Fruit fly (Drosophila melanogaster) whole organism, embryonic: ENCODE results near the gene Qsox2.

ENCODE experiments used
- ATbp ChIP-seq: fragments of 200-800 bp; sonication (Bioruptor generic); optimal IDR thresholded peaks from 2 replicates; lab custom pipeline; 2017; ENCODE audit warnings: missing biosample characterization, mild to moderate bottlenecking, missing genetic modification characterization, missing genetic modification reagents
- Bteb2 ChIP-seq: fragments of 200-800 bp; sonication (Bioruptor generic); optimal IDR thresholded peaks from 2 replicates; lab custom pipeline; 2016; ENCODE audit warnings: missing biosample characterization, missing genetic modification characterization
- CG10274 ChIP-seq: fragments of 200-800 bp; sonication (Bioruptor generic); optimal IDR thresholded peaks from 3 replicates; lab custom pipeline; 2017; ENCODE audit warnings: missing biosample characterization, mild to moderate bottlenecking, missing genetic modification characterization
- CG10654 ChIP-seq: fragments of 200-800 bp; sonication (Bioruptor generic); optimal IDR thresholded peaks from 2 replicates; lab custom pipeline; 2016; ENCODE audit warnings: missing biosample characterization, missing genetic modification characterization
- CG11456 ChIP-seq: fragments of 200-800 bp; sonication (Bioruptor generic); IDR thresholded peaks from 3 replicates; pipeline ENCODE4 v1.3.6; 2022; ENCODE audit warnings: missing biosample characterization, missing genetic modification characterization
- CG11695 ChIP-seq: fragments of 200-800 bp; sonication (Bioruptor generic); IDR thresholded peaks from 3 replicates; pipeline ENCODE4 v1.3.6; 2022; ENCODE audit warnings: missing biosample characterization, missing genetic modification characterization
- CG12104 ChIP-seq: fragments of 200-800 bp; sonication (Bioruptor generic); optimal IDR thresholded peaks from 3 replicates; lab custom pipeline; 2016; ENCODE audit warnings: missing biosample characterization, missing genetic modification characterization
- CG13775 ChIP-seq: fragments of 200-800 bp; sonication (Bioruptor generic); optimal IDR thresholded peaks from 3 replicates; lab custom pipeline; 2017; ENCODE audit warnings: missing biosample characterization, mild to moderate bottlenecking, missing genetic modification characterization
- CG15514 ChIP-seq: fragments of 200-800 bp; sonication (Bioruptor generic); optimal IDR thresholded peaks from 3 replicates; lab custom pipeline; 2017; ENCODE audit warnings: missing biosample characterization, missing genetic modification characterization, mild to moderate bottlenecking, moderate library complexity, missing genetic modification reagents
- CG17802 ChIP-seq: fragments of 200-800 bp; sonication (Bioruptor generic); optimal IDR thresholded peaks from 2 replicates; lab custom pipeline; 2018; ENCODE audit warnings: missing biosample characterization, mild to moderate bottlenecking, missing genetic modification characterization, moderate library complexity
- CG2129 ChIP-seq: fragments of 200-800 bp; sonication (Bioruptor generic); IDR thresholded peaks from 2 replicates; pipeline ENCODE4 v1.3.6; 2022; ENCODE audit warnings: missing biosample characterization, missing genetic modification characterization; ENCODE audit not compliant: partially characterized antibody
- CG3065 ChIP-seq: fragments of 200-800 bp; sonication (Bioruptor generic); optimal IDR thresholded peaks from 2 replicates; lab custom pipeline; 2016; ENCODE audit warnings: missing biosample characterization, missing genetic modification characterization
- CG32532 ChIP-seq: fragments of 200-800 bp; sonication (Bioruptor generic); IDR thresholded peaks from 2 replicates; pipeline ENCODE4 v1.3.6; 2022; ENCODE audit warnings: missing biosample characterization, missing genetic modification characterization
- CG4360 ChIP-seq: fragments of 200-800 bp; sonication (Bioruptor generic); IDR thresholded peaks from 2 replicates; pipeline ENCODE4 v1.3.6; 2022; ENCODE audit warnings: missing biosample characterization, missing genetic modification characterization
- CG43689 ChIP-seq: fragments of 200-800 bp; sonication (Bioruptor generic); IDR thresholded peaks from 2 replicates; pipeline ENCODE4 v1.3.6; 2022; ENCODE audit warnings: missing biosample characterization, missing genetic modification characterization
- CG4707 ChIP-seq: fragments of 200-800 bp; sonication (Bioruptor generic); optimal IDR thresholded peaks from 2 replicates; lab custom pipeline; 2018; ENCODE audit warnings: missing biosample characterization, mild to moderate bottlenecking, missing genetic modification characterization, moderate library complexity
- CG6272 ChIP-seq: fragments of 200-800 bp; sonication (Bioruptor generic); IDR thresholded peaks from 2 replicates; pipeline ENCODE4 v1.3.6; 2022; ENCODE audit warnings: missing biosample characterization, missing genetic modification characterization
- CG6683 ChIP-seq: fragments of 200-800 bp; sonication (Bioruptor generic); optimal IDR thresholded peaks from 2 replicates; lab custom pipeline; 2017; ENCODE audit warnings: missing biosample characterization, mild to moderate bottlenecking, missing genetic modification characterization, missing genetic modification reagents
- CG7839 ChIP-seq: fragments of 200-800 bp; sonication (Bioruptor generic); optimal IDR thresholded peaks from 3 replicates; lab custom pipeline; 2018; ENCODE audit warnings: missing biosample characterization, mild to moderate bottlenecking, missing genetic modification characterization, moderate library complexity
- D19A ChIP-seq: fragments of 200-800 bp; optimal IDR thresholded peaks from 3 replicates; lab custom pipeline; 2019; ENCODE audit warnings: missing biosample characterization, mild to moderate bottlenecking, missing genetic modification characterization, moderate library complexity
- Ets65A ChIP-seq: fragments of 200-800 bp; sonication (Bioruptor generic); peaks from one replicate; lab custom pipeline; 2016; ENCODE audit warnings: missing biosample characterization, missing genetic modification characterization
- Ets97D ChIP-seq: fragments of 200-800 bp; sonication (Bioruptor generic); optimal IDR thresholded peaks from 3 replicates; lab custom pipeline; 2016; ENCODE audit warnings: missing biosample characterization, missing genetic modification characterization
- Fer3 ChIP-seq: fragments of 200-800 bp; sonication (Bioruptor generic); optimal IDR thresholded peaks from 2 replicates; lab custom pipeline; 2018; ENCODE audit warnings: missing biosample characterization, mild to moderate bottlenecking, missing genetic modification characterization, moderate library complexity
- HLH3B ChIP-seq: fragments of 200-800 bp; sonication (Bioruptor generic); IDR thresholded peaks from 2 replicates; pipeline ENCODE4 v1.3.6; 2022; ENCODE audit warnings: missing biosample characterization, missing genetic modification characterization
- HLH4C ChIP-seq: fragments of 200-800 bp; sonication (Bioruptor generic); IDR thresholded peaks from 3 replicates; pipeline ENCODE4 v1.3.6; 2022; ENCODE audit warnings: missing biosample characterization, missing genetic modification characterization; ENCODE audit not compliant: partially characterized antibody
- Hmr ChIP-seq: fragments of 200-800 bp; sonication (Bioruptor generic); optimal IDR thresholded peaks from 3 replicates; lab custom pipeline; 2017; ENCODE audit warnings: mild to moderate bottlenecking, missing biosample characterization, missing genetic modification reagents, missing genetic modification characterization
- Kr ChIP-seq: fragments of 200-800 bp; sonication (Bioruptor generic); optimal IDR thresholded peaks from 2 replicates; lab custom pipeline; 2017; ENCODE audit warnings: missing biosample characterization, mild to moderate bottlenecking, missing genetic modification characterization
- Med ChIP-seq: fragments of 200-800 bp; sonication (Bioruptor generic); peaks from one replicate; lab custom pipeline; 2016; ENCODE audit warnings: missing biosample characterization, missing genetic modification characterization, mild to moderate bottlenecking, inconsistent platforms, moderate library complexity
- Ravus ChIP-seq: fragments of 200-800 bp; sonication (Bioruptor generic); IDR thresholded peaks from 2 replicates; pipeline ENCODE4 v1.3.6; 2022; ENCODE audit warnings: missing biosample characterization, missing genetic modification characterization
- Rfx ChIP-seq: fragments of 200-800 bp; sonication (Bioruptor generic); IDR thresholded peaks from 2 replicates; pipeline ENCODE4 v1.3.6; 2022; ENCODE audit warnings: missing biosample characterization, missing genetic modification characterization
- Tbp ChIP-seq: fragments of >200 bp; optimal IDR thresholded peaks from 2 replicates; lab custom pipeline; 2018; ENCODE audit warnings: missing biosample characterization, missing genetic modification characterization
- Vsx1 ChIP-seq: fragments of 200-800 bp; sonication (Bioruptor generic); optimal IDR thresholded peaks from 2 replicates; lab custom pipeline; 2017; ENCODE audit warnings: missing biosample characterization, mild to moderate bottlenecking, missing genetic modification characterization, missing genetic modification reagents
- ara ChIP-seq: fragments of 200-800 bp; sonication (Bioruptor generic); IDR thresholded peaks from 2 replicates; pipeline ENCODE4 v1.3.6; 2022; ENCODE audit warnings: missing biosample characterization, missing genetic modification characterization
- bigmax ChIP-seq: fragments of 200-800 bp; sonication (Bioruptor generic); optimal IDR thresholded peaks from 2 replicates; lab custom pipeline; 2018; ENCODE audit warnings: missing biosample characterization, mild to moderate bottlenecking, missing genetic modification characterization
- chm ChIP-seq: fragments of 200-800 bp; sonication (Bioruptor generic); IDR thresholded peaks from 2 replicates; pipeline ENCODE4 v1.3.6; 2022; ENCODE audit warnings: missing biosample characterization, missing genetic modification characterization
- disco-r ChIP-seq: fragments of 200-800 bp; sonication (Bioruptor generic); optimal IDR thresholded peaks from 2 replicates; lab custom pipeline; 2016; ENCODE audit warnings: missing biosample characterization, missing genetic modification characterization
- fd3F ChIP-seq: fragments of 200-800 bp; sonication (Bioruptor generic); optimal IDR thresholded peaks from 2 replicates; lab custom pipeline; 2018; ENCODE audit warnings: missing biosample characterization, mild to moderate bottlenecking, missing genetic modification characterization, moderate library complexity
- gcm ChIP-seq: fragments of 200-800 bp; sonication (Bioruptor generic); optimal IDR thresholded peaks from 2 replicates; lab custom pipeline; 2019; ENCODE audit warnings: missing biosample characterization, mild to moderate bottlenecking, missing genetic modification characterization, moderate library complexity
- ham ChIP-seq: fragments of 200-800 bp; sonication (Bioruptor generic); IDR thresholded peaks from 2 replicates; pipeline ENCODE4 v1.3.6; 2022; ENCODE audit warnings: missing biosample characterization, missing genetic modification characterization
- lilli ChIP-seq: fragments of 200-800 bp; sonication (Bioruptor generic); optimal IDR thresholded peaks from 3 replicates; lab custom pipeline; 2016; ENCODE audit warnings: missing biosample characterization, missing genetic modification characterization
- luna ChIP-seq: fragments of 200-800 bp; sonication (Bioruptor generic); optimal IDR thresholded peaks from 2 replicates; lab custom pipeline; 2016; ENCODE audit warnings: missing biosample characterization, missing genetic modification characterization
- pan ChIP-seq, 4 experiments: fragments of >200 bp in 3 of 4; fragments of 200-800 bp in 1 of 4; sonication (Bioruptor generic) in 1 of 4; optimal IDR thresholded peaks in 3 of 4; IDR thresholded peaks in 1 of 4; 2 replicates each; pipeline versions ENCODE4 v1.3.6 to Lab custom; 2017 to 2022; ENCODE audit warnings: missing biosample characterization in 2 of 4, missing genetic modification characterization in 2 of 4, mixed read lengths in 1 of 4
- tin ChIP-seq: fragments of 200-800 bp; sonication (Bioruptor generic); optimal IDR thresholded peaks from 3 replicates; lab custom pipeline; 2016; ENCODE audit warnings: missing biosample characterization, missing genetic modification characterization
- vnd ChIP-seq: fragments of 200-800 bp; sonication (Bioruptor generic); IDR thresholded peaks from 3 replicates; pipeline ENCODE4 v1.3.6; 2022; ENCODE audit warnings: missing biosample characterization, missing genetic modification characterization; ENCODE audit not compliant: partially characterized antibody
- vvl ChIP-seq: fragments of 200-800 bp; sonication (Bioruptor generic); IDR thresholded peaks from 2 replicates; pipeline ENCODE4 v1.3.6; 2022; ENCODE audit warnings: missing biosample characterization, missing genetic modification characterization
- zfh2 ChIP-seq: fragments of 200-800 bp; sonication (Bioruptor generic); optimal IDR thresholded peaks from 2 replicates; lab custom pipeline; 2016; ENCODE audit warnings: missing biosample characterization, missing genetic modification characterization

Qsox2 gene

DNA sequence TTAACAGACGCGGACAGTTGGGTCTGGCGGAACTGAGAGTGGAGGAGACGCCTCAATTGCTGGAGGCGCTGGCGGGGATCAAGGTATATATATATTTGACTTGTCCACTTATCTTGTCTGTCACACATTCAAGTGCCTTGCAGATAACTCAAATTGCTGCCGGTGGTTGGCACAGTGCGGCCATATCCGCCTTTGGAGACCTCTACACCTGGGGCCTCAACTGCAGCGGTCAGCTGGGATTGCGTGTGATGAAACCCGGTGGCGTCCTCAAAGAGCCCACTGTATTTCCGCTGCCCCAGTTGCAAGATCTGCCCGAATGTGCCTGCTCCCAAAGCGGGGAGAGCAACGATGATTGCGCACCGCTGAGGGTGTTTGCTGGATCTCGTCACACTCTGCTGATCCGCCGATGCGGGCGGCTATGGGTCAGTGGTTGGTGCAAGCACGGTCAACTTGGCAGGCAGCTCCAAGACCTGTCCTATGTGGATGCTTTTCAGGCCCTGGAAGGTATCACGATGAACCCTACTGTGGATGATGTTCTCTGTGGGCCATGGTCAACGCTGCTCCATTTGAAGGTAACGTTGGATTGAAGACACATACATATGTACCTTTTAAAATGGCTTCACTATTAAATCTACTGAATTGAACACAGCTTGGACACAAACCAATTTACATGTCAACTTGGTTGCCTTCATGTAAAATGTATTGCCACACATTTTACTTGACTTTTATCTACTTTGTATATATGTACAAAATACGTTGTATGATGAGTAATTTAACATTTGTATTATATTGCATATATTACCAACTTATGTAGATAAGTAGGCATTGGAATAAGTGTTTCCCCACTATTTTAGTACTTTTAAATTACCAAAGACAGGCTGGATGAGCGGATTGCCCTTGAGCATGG lies 24.6 kb upstream of the Qsox2 start, which contains the start of gene CG43844 (continued):
- TF ChIP-seq ATbp (GFP tag; lab: Kevin White, UChicago): no peak
- TF ChIP-seq Rfx (GFP tag; lab: Robert Waterston, UW): peak; percentile 24; the same call in 1 of the 2 replicates
- TF ChIP-seq CG4707 (GFP tag; lab: Kevin White, UChicago): no peak
- TF ChIP-seq Kr (GFP tag; lab: Kevin White, UChicago): no peak
- TF ChIP-seq CG15514 (GFP tag; lab: Kevin White, UChicago): no peak
- TF ChIP-seq fd3F (GFP tag; lab: Kevin White, UChicago): no peak
- peak; percentile 90 for TF ChIP-seq CG10274 (GFP tag; lab: Kevin White, UChicago)
- TF ChIP-seq Ets65A (GFP tag; lab: Kevin White, UChicago): peak; percentile 60
- no peak for TF ChIP-seq Fer3 (tag; lab: Kevin White, UChicago)
- TF ChIP-seq lilli (GFP tag; lab: Kevin White, UChicago): no peak
- 0 out of 2 replicates have a peak, but pooled peaks have one; percentile 4 for TF ChIP-seq CG32532
- TF ChIP-seq ara (GFP tag; lab: Robert Waterston, UW): 0 out of 2 replicates have a peak, but pooled peaks have one; percentile 33
- peak; percentile 54; the same call in 2 of the 3 replicates for TF ChIP-seq HLH4C (GFP tag; lab: Robert Waterston, UW)
- TF ChIP-seq CG3065: no peak
- TF ChIP-seq tin (GFP tag; lab: Kevin White, UChicago): no peak
- no peak for TF ChIP-seq Ravus (GFP tag; lab: Robert Waterston, UW)
- no peak for TF ChIP-seq CG7839 (tag; lab: Kevin White, UChicago)
- TF ChIP-seq disco-r (GFP tag; lab: Kevin White, UChicago): no peak
- TF ChIP-seq CG12104 (GFP tag; lab: Kevin White, UChicago): no peak
- TF ChIP-seq luna (GFP tag; lab: Kevin White, UChicago): no peak
- TF ChIP-seq CG10654: no peak
- TF ChIP-seq bigmax (GFP tag; lab: Kevin White, UChicago): no peak
- peak; percentile 45; the same call in 1 of the 3 replicates for TF ChIP-seq vnd
- no peak for TF ChIP-seq D19A (tag; lab: Kevin White, UChicago)
- TF ChIP-seq HLH3B (GFP tag; lab: Robert Waterston, UW): no peak
- TF ChIP-seq chm (GFP tag; lab: Robert Waterston, UW): no peak
- no peak for TF ChIP-seq CG11695 (GFP tag; lab: Robert Waterston, UW)
- no peak for TF ChIP-seq Bteb2 (GFP tag; lab: Kevin White, UChicago)
- peak; percentile 20; the same call in 1 of the 2 replicates for TF ChIP-seq CG6272
- TF ChIP-seq pan (optimal IDR thresholded peaks at IDR 0.05; lab: Kevin White, UChicago): no peak
- no peak for TF ChIP-seq pan (GFP tag; optimal IDR thresholded peaks at IDR 0.05 in 1 of 2, IDR thresholded peaks at IDR 0.05 in 1 of 2)
- TF ChIP-seq Med (GFP tag; lab: Kevin White, UChicago): peak; percentile 58
- peak; percentile 37 for TF ChIP-seq Hmr (GFP tag; lab: Kevin White, UChicago)
- TF ChIP-seq gcm (GFP tag; lab: Kevin White, UChicago): peak; percentile 83
- TF ChIP-seq CG2129 (GFP tag; lab: Robert Waterston, UW): no peak
- no peak for TF ChIP-seq Tbp
- TF ChIP-seq CG43689: no peak
- TF ChIP-seq ham (GFP tag; lab: Robert Waterston, UW): no peak
- TF ChIP-seq vvl (GFP tag; lab: Robert Waterston, UW): peak; percentile 62; the same call in 1 of the 2 replicates
- no peak for TF ChIP-seq zfh2 (GFP tag; lab: Kevin White, UChicago)
- TF ChIP-seq Ets97D (GFP tag; lab: Kevin White, UChicago): peak; percentile 3
- TF ChIP-seq CG11456 (GFP tag; lab: Robert Waterston, UW): 0 out of 3 replicates have a peak, but pooled peaks have one; percentile 47
- no peak for TF ChIP-seq CG4360 (GFP tag; lab: Robert Waterston, UW)
- TF ChIP-seq CG13775 (GFP tag; lab: Kevin White, UChicago): no peak
- TF ChIP-seq Vsx1 (GFP tag; lab: Kevin White, UChicago): no peak
- no peak for TF ChIP-seq CG6683 (GFP tag; lab: Kevin White, UChicago)
- no peak for TF ChIP-seq CG17802 (tag; lab: Kevin White, UChicago)
